Worm (Caenorhabditis elegans) whole organism, L4/young adult: ENCODE data around the gene ceh-79.

ENCODE experiments used
- W03F9.2 ChIP-seq: fragments of 150-350 bp; optimal IDR thresholded peaks from 2 replicates; lab custom pipeline; 2014; ENCODE audit warnings: missing biosample characterization, missing genetic modification characterization
- dao-5 ChIP-seq: sonication (generic microtip); optimal IDR thresholded peaks from 2 replicates; lab custom pipeline; 2016; ENCODE audit warnings: missing genotype, missing genetic modification characterization, moderate library complexity, missing compliant biosample characterization
- him-1 ChIP-seq: sonication (generic microtip); optimal IDR thresholded peaks from 2 replicates; lab custom pipeline; 2016; ENCODE audit warnings: missing genotype, missing genetic modification reagents, missing genetic modification characterization, missing compliant biosample characterization

The ceh-79 gene

ce11 chrV:13313045-13313623 is 11.5 kb downstream of the ceh-79 start, which contains the start of gene C50B6.3:
C50B6.3 (plus strand) TSS chrV:13313573.
- TF ChIP-seq W03F9.2 (tag; lab: Kevin White, UChicago) (peak; percentile 78), him-1 (tag; lab: Kevin White, UChicago) (no peak), dao-5 (tag; lab: Kevin White, UChicago) (no peak)

DNA sequence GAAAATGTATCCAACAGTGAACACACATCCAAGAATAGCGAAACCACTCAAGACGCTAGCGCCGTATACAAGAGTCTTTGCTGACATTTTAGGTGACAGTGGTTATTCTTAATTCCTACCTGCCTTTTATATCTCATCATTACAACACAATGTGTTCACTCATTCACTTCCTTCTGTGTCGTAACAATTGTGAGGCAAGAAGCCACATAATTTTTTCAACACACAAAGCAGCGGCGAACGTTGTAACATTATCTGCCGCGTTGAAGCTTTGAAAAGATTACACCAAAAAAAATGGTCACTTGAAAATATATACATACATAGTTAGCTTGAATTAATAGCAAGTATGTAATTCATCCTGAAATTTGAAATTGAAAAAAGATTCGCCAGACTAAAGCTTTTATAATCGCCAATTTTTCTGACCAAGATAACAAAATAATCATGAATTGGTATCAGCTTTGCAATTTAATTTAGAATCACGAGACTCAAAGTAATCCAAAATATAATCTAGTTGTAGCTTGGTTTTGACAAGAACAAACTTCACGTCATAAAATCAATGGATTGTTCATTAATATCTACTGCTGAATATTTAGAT is 16.4 kb downstream of the ceh-79 start, which contains the start of the genes col-161 and srh-18:
Gene col-161 (minus strand): TSS at position 101 of the 592 bp plus-strand sequence.
Gene srh-18 (plus strand): TSS at position 542 of the 592 bp plus-strand sequence.
- TF ChIP-seq W03F9.2 (tag; lab: Kevin White, UChicago), result no peak
- no peak for TF ChIP-seq dao-5 (tag; lab: Kevin White, UChicago)
- no peak for TF ChIP-seq him-1 (tag; lab: Kevin White, UChicago)

DNA sequence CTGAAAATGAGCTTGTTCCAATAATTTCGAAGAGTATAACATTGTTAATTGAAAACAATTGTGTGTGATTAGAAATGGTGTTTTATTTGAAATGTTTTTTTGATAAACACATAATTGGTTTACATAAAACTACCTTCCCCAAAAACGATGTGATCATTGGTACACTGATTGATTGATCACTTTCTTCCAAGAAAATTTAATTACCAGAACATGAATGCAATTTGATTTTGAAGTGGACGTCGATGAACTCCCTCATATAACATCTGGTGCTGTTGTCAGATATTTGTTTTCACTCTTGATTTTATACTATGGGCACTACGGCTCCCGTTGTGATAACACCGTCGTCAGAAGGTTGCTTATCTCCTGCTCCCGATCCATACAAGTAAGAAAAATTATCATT is 19.0 kb downstream of the ceh-79 start, which contains the start of gene srh-15:
Gene srh-15 (plus strand): TSS at position 301 of the 400 bp plus-strand sequence.
- TF ChIP-seq dao-5 (tag; lab: Kevin White, UChicago), result no peak
- no peak for TF ChIP-seq W03F9.2 (tag; lab: Kevin White, UChicago)
- TF ChIP-seq him-1 (tag; lab: Kevin White, UChicago), result no peak

ce11 chrV:13324933-13325760 is 23.5 kb downstream of the ceh-79 start, which contains the start of gene C50B6.7:
C50B6.7 (minus strand) TSS chrV:13324983.
- TF ChIP-seq dao-5 (tag; lab: Kevin White, UChicago), result no peak
- no peak for TF ChIP-seq him-1 (tag; lab: Kevin White, UChicago)
- TF ChIP-seq W03F9.2 (tag; lab: Kevin White, UChicago), result no peak

DNA sequence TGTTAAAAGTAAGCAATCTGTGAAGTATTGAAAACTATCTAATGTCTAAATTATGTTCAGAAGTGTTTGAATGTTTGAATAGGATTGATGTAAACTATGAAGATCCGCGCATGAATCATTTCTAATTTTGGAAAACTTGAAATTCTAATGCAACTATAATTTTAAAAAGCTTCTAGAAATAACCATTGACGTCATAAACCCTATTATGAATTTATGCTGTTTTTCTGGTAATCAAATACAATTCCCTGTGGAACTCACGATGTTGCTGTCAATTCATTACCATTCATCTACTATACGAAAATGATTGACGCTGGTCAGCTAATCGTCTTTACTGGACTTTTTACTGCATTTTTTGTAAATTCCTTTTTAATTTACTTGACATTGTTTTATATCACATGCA is 25.8 kb downstream of the ceh-79 start, which contains the start of gene str-37:
Gene str-37 (plus strand): TSS at position 301 of the 400 bp plus-strand sequence.
- TF ChIP-seq him-1 (tag; lab: Kevin White, UChicago), result no peak
- no peak for TF ChIP-seq W03F9.2 (tag; lab: Kevin White, UChicago)
- TF ChIP-seq dao-5 (tag; lab: Kevin White, UChicago), result no peak

DNA sequence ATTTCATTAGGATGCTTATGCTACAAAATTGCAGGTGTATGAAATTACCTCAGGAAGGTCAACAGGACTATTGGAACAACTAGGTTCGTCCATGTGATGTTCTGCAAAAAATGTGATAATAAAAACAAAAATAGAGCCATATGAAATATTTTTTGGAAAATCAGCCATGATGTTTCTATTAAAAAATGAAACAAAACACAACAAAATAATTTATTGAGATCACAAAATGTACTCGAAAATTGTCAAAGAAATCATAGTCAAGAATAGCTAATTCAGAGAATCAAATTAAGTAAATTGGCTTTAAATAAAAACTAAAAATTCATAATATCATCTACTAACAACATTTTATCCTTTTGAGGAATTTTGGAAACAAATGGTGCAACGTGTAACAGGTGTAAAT is 29.3 kb downstream of the ceh-79 start, which contains the start of gene nhr-129:
Gene nhr-129 (minus strand): TSS at position 101 of the 400 bp plus-strand sequence.
- TF ChIP-seq him-1 (tag; lab: Kevin White, UChicago), result no peak
- TF ChIP-seq dao-5 (tag; lab: Kevin White, UChicago), result no peak
- TF ChIP-seq W03F9.2 (tag; lab: Kevin White, UChicago), result no peak

ce11 chrV:13333386-13334180 is 31.9 kb downstream of the ceh-79 start, which contains the start of gene nhr-168:
nhr-168 (minus strand) TSS chrV:13333871.
- no peak for TF ChIP-seq dao-5 (tag; lab: Kevin White, UChicago)
- TF ChIP-seq him-1 (tag; lab: Kevin White, UChicago), result no peak
- TF ChIP-seq W03F9.2 (tag; lab: Kevin White, UChicago), result no peak

ce11 chrV:13334447-13334846 is 32.8 kb downstream of the ceh-79 start:
- TF ChIP-seq dao-5 (tag; lab: Kevin White, UChicago), result no peak
- TF ChIP-seq him-1 (tag; lab: Kevin White, UChicago), result no peak
- no peak for TF ChIP-seq W03F9.2 (tag; lab: Kevin White, UChicago)

DNA sequence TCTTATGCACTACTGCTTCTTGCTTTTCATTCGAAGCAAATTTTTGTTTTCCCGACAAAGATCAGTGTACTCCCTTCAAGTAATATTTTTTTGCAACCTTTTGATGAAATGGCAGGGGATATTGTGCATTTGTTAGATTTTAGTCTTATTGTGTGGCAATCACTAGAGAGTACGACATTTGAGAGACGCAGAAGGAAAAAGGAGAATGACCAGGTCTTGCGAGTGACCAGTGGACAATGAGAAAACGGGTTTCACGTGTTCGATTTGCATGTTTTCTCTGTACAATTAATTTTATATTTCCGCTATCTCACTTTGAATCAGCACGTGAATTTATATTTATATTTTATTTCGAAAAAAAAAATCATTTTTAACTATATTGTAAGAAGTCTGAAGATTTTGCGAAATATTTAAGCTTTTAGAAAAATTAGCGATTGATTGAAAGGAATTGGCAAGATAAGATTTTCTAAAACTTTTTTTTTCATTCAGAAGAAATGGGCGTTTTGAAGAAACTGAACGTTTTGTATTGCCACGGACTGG is 34.3 kb downstream of the ceh-79 start, which contains the start of gene C50B6.9:
Gene C50B6.9 (plus strand): TSS at position 487 of the 537 bp plus-strand sequence.
- TF ChIP-seq him-1 (tag; lab: Kevin White, UChicago) (no peak), dao-5 (tag; lab: Kevin White, UChicago) (no peak)

DNA sequence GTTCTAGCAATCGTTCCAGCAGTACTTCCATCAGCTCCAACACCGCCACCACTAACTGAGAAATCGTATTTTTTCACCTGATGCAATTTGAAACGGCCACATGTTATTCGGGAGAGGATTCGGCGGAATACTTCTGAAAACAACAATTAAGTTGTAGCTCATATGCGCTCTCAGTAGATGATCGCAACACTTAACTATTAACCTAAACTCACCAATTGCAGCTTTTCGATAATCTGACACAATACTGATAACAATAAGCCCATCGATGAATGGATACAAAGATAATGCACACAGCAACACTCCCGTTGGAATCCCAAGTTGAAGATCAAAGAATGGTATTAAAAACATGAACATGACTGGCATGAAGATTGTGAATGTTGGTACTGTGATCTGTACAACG is 36.4 kb downstream of the ceh-79 start:
- TF ChIP-seq W03F9.2 (tag; lab: Kevin White, UChicago) (no peak), dao-5 (tag; lab: Kevin White, UChicago) (no peak), him-1 (tag; lab: Kevin White, UChicago) (no peak)

DNA sequence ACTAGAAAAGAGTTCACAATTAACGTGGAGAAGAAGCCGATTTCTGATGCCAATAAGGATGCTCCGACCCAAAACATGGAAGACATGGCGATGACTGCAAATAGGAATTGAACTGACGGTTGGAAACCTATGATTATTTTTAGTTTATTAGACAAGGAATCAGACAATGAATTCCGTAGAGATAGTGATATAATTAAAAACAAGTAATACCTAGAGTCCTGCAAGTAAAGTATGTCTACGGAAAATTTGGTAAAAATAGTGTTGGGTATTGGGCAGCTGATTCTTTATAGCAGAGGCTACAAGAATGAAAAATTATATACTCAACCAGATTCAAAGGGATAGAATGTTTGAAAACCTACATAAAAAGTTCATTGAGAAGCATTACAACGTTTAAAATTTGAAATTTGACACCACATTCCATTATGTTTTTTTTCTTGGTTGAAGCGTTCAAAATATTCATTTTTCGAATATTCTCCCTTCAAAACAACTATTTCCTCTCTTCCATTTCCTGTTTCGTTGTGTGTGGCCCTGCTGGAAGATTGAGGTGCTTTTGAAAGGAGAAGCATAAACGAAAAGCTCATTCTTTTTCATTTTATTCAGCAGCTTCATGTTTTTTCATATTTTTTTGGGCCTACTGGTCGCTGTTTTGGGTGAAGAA is 38.1 kb downstream of the ceh-79 start, which contains the start of the genes str-4 and lgc-48:
Gene str-4 (minus strand): TSS at position 101 of the 658 bp plus-strand sequence.
Gene lgc-48 (plus strand): TSS at position 608 of the 658 bp plus-strand sequence.
- TF ChIP-seq him-1 (tag; lab: Kevin White, UChicago) (no peak), dao-5 (tag; lab: Kevin White, UChicago) (no peak), W03F9.2 (tag; lab: Kevin White, UChicago) (no peak)
